Worm (Caenorhabditis elegans) whole organism, L4 larva: ENCODE results near the gene srab-2.

Experiments used
- F44E2.7 ChIP-seq: fragments of 200-800 bp; sonication (Bioruptor generic); IDR thresholded peaks from 2 replicates; pipeline ENCODE4 v2.1.2; 2022; ENCODE audit warnings: missing genetic modification characterization, missing compliant biosample characterization
- ZK546.5 ChIP-seq, 2 experiments: sonication (generic microtip); optimal IDR thresholded peaks; 2 replicates each; lab custom pipeline; 2017; ENCODE audit warnings: missing biosample characterization in 2 of 2, missing genetic modification characterization in 2 of 2
- jun-1 ChIP-seq: fragments of 150-350 bp; optimal IDR thresholded peaks from 2 replicates; lab custom pipeline; 2014; ENCODE audit warnings: missing biosample characterization, missing genetic modification reagents, missing genetic modification characterization
- lin-13 ChIP-seq: fragments of 150-350 bp; optimal IDR thresholded peaks from 2 replicates; lab custom pipeline; 2014; ENCODE audit warnings: missing biosample characterization, missing genetic modification reagents, missing genetic modification characterization
- mep-1 ChIP-seq: fragments of 150-350 bp; sonication (generic microtip); optimal IDR thresholded peaks from 3 replicates; lab custom pipeline; 2014; ENCODE audit warnings: missing biosample characterization, missing genetic modification characterization
- pha-4 ChIP-seq, 2 experiments: fragments of 150-350 bp in 1 of 2; fragments of 200-800 bp in 1 of 2; sonication (Bioruptor generic) in 1 of 2; IDR thresholded peaks in 1 of 2; optimal IDR thresholded peaks in 1 of 2; 2 replicates each; pipeline versions ENCODE4 v1.3.6 to Lab custom; 2014 to 2022; ENCODE audit warnings: missing genetic modification characterization in 2 of 2, missing genetic modification reagents in 2 of 2, missing biosample characterization in 1 of 2, missing compliant biosample characterization in 1 of 2
- tra-1 ChIP-seq: fragments of 200-800 bp; sonication (Bioruptor generic); IDR thresholded peaks from 2 replicates; pipeline ENCODE4 v1.3.6; 2022; ENCODE audit warnings: missing genetic modification reagents, missing genetic modification characterization, missing compliant biosample characterization
- zip-11 ChIP-seq: fragments of 200-800 bp; sonication (Bioruptor generic); IDR thresholded peaks from 2 replicates; pipeline ENCODE4 v1.3.6; 2022; ENCODE audit warnings: missing genetic modification characterization, missing compliant biosample characterization

DNA sequence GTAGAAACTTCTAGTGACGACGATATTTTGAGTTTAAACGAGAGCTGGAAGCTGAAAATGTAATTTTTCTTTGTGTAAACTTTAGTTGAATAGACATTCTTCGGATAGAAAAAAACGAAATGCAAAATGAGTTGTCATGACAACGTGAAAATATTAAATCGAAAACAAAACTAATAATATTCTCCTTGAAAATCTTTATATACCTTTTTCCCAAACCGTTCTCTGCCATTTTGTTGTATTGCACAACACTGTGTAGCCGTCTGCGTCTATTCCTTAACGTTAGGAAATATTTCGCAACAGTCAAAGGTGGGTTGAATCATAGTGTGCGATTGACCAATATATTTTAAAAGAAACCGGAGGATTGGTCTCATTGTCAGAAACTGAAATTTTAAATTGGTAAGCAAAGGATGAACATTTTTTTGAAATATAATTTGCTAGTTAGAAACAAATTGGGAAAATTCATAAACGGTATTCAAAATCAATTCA, 23.9 kb downstream of the srab-2 start, which contains the start of gene Y58A7A.3:
- no peak for TF ChIP-seq zip-11 (GFP tag; lab: Robert Waterston, UW)
- no peak for TF ChIP-seq ZK546.5 (tag; optimal IDR thresholded peaks at IDR 0.05; lab: Kevin White, UChicago)
- TF ChIP-seq jun-1, result no peak
- TF ChIP-seq lin-13, result no peak
- TF ChIP-seq F44E2.7, result no peak
- no peak for TF ChIP-seq pha-4 (GFP tag; IDR thresholded peaks at IDR 0.05; lab: Robert Waterston, UW)
- no peak for TF ChIP-seq pha-4 (tag; optimal IDR thresholded peaks at IDR 0.05; lab: Kevin White, UChicago)
- peak; percentile 43 for TF ChIP-seq mep-1 (tag; lab: Kevin White, UChicago)
- TF ChIP-seq tra-1, result no peak
